Fruit fly (Drosophila melanogaster) S2 (cell line): Measurements from ENCODE around the gene Mst57Dc.

ENCODE experiments used
- CG8478 ChIP-seq: fragments of >200 bp; optimal IDR thresholded peaks from 2 replicates; lab custom pipeline; 2018
- CTCF ChIP-seq, 2 experiments: fragments of >200 bp; optimal IDR thresholded peaks; 2 replicates each; lab custom pipeline; 2018

DNA sequence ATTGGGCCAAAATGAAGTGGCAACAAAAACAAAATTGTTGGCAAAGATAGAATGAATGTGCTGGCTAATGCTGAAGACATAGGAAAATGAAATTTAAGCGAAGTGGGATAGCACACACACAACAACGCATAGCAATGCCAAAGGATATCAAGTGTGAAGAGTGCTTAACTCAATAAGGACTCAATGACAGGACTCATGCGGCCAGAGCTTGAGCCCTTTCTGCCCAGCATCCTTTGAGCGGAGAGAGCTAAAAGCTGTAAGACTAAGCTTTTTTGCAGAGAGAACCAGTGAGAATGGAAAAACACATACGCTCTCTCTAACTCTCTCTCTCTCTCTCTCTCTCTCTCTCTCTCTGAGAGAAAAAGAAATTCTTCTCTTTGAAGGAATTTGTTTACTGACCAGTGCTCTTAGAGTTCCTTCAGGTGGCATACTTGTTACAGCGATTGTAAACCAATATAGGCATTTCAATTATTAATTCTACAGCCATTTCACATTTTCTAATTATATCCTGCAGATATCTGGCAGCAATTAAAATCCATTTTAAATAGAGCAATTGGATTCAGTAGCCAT lies 46.6 kb downstream of the Mst57Dc start:
- TF ChIP-seq CG8478 (lab: Kevin White, UChicago): no peak
- TF ChIP-seq CTCF (optimal IDR thresholded peaks at IDR 0.05; lab: Kevin White, UChicago): no peak
